Worm (Caenorhabditis elegans) whole organism, L3 larva: ENCODE data around the gene nhr-127.

Experiments used
- R02D3.7 ChIP-seq: fragments of 150-350 bp; optimal IDR thresholded peaks from 2 replicates; lab custom pipeline; 2014; ENCODE audit warnings: missing biosample characterization, missing genetic modification characterization
- egl-27 ChIP-seq: sonication (generic microtip); optimal IDR thresholded peaks from 4 replicates; lab custom pipeline; 2017; ENCODE audit warnings: missing biosample characterization, missing genetic modification reagents, missing genetic modification characterization
- lin-39 ChIP-seq: fragments of 150-350 bp; optimal IDR thresholded peaks from 2 replicates; lab custom pipeline; 2018; ENCODE audit warnings: missing biosample characterization, missing genetic modification reagents, missing genetic modification characterization

DNA sequence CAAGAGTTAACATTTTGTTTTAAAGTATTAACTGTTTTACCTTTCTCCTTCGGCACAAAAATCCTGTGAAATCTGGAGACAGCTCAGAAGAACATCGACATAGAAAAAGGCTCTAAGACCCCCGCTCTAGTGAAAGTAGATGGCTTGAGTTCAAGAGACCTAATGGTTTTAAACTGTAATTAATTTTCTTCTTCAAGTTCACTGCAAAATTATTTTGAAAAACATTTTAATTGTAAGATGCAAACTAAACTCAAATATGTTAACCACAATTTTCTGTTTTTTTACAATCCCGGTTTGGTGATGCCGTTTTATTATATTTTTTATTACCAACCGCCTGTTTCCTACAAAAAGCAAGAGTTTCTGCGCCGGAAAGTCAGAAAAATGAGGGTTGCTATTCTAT, 26.2 kb upstream of the nhr-127 start, which contains the start of gene clec-233:
- no peak for TF ChIP-seq egl-27 (tag; lab: Kevin White, UChicago)
- TF ChIP-seq R02D3.7 (tag; lab: Kevin White, UChicago): no peak
- TF ChIP-seq lin-39: no peak
